Fruit fly (Drosophila melanogaster) whole organism, embryonic: ENCODE results near the gene Pp2A-29B.

Experiments
- Abd-B ChIP-seq: fragments of 200-800 bp; sonication (Bioruptor generic); optimal IDR thresholded peaks from 2 replicates; lab custom pipeline; 2018; ENCODE audit warnings: missing biosample characterization, mild to moderate bottlenecking, missing genetic modification characterization, moderate library complexity
- B-H1 ChIP-seq: fragments of 200-800 bp; sonication (Bioruptor generic); IDR thresholded peaks from 3 replicates; pipeline ENCODE4 v1.3.6; 2022; ENCODE audit warnings: missing biosample characterization, missing genetic modification characterization
- CG11723 ChIP-seq: fragments of 200-800 bp; sonication (Bioruptor generic); optimal IDR thresholded peaks from 2 replicates; lab custom pipeline; 2017; ENCODE audit warnings: missing biosample characterization, mild to moderate bottlenecking, missing genetic modification characterization
- CG12659 ChIP-seq: fragments of 200-800 bp; sonication (Bioruptor generic); optimal IDR thresholded peaks from 3 replicates; lab custom pipeline; 2017; ENCODE audit warnings: mild to moderate bottlenecking, missing biosample characterization, missing genetic modification reagents, missing genetic modification characterization
- CG17385 ChIP-seq: fragments of 200-800 bp; sonication (Bioruptor generic); optimal IDR thresholded peaks from 3 replicates; lab custom pipeline; 2018; ENCODE audit warnings: missing biosample characterization, mild to moderate bottlenecking, missing genetic modification characterization
- CG18599 ChIP-seq: fragments of 200-800 bp; sonication (Bioruptor generic); optimal IDR thresholded peaks from 3 replicates; lab custom pipeline; 2017; ENCODE audit warnings: missing biosample characterization, missing genetic modification characterization, mild to moderate bottlenecking, moderate library complexity, missing genetic modification reagents
- CG2875 ChIP-seq: fragments of 200-800 bp; sonication (Bioruptor generic); optimal IDR thresholded peaks from 2 replicates; lab custom pipeline; 2017; ENCODE audit warnings: missing biosample characterization, mild to moderate bottlenecking, missing genetic modification characterization, missing genetic modification reagents
- CG32532 ChIP-seq: fragments of 200-800 bp; sonication (Bioruptor generic); IDR thresholded peaks from 2 replicates; pipeline ENCODE4 v1.3.6; 2022; ENCODE audit warnings: missing biosample characterization, missing genetic modification characterization
- CG4424 ChIP-seq: fragments of 200-800 bp; sonication (Bioruptor generic); optimal IDR thresholded peaks from 3 replicates; lab custom pipeline; 2016; ENCODE audit warnings: missing biosample characterization, missing genetic modification characterization
- CG4707 ChIP-seq: fragments of 200-800 bp; sonication (Bioruptor generic); optimal IDR thresholded peaks from 2 replicates; lab custom pipeline; 2018; ENCODE audit warnings: missing biosample characterization, mild to moderate bottlenecking, missing genetic modification characterization, moderate library complexity
- CG4854 ChIP-seq: fragments of 200-800 bp; sonication (Bioruptor generic); optimal IDR thresholded peaks from 2 replicates; lab custom pipeline; 2016; ENCODE audit warnings: missing biosample characterization, missing genetic modification characterization, inconsistent platforms
- CG7928 ChIP-seq: fragments of 200-800 bp; sonication (Bioruptor generic); optimal IDR thresholded peaks from 2 replicates; lab custom pipeline; 2017; ENCODE audit warnings: missing biosample characterization, mild to moderate bottlenecking, missing genetic modification characterization
- CG8089 ChIP-seq: fragments of 200-800 bp; sonication (Bioruptor generic); optimal IDR thresholded peaks from 3 replicates; lab custom pipeline; 2016; ENCODE audit warnings: missing biosample characterization, missing genetic modification characterization
- CG8290 ChIP-seq, 3 experiments: fragments of 200-800 bp; sonication (Bioruptor generic); optimal IDR thresholded peaks; 2 replicates each; lab custom pipeline; 2016 to 2019; ENCODE audit warnings: missing biosample characterization in 3 of 3, missing genetic modification characterization in 3 of 3, mild to moderate bottlenecking in 2 of 3, moderate library complexity in 1 of 3
- CG8359 ChIP-seq: fragments of 200-800 bp; sonication (Bioruptor generic); optimal IDR thresholded peaks from 2 replicates; lab custom pipeline; 2017; ENCODE audit warnings: missing biosample characterization, mild to moderate bottlenecking, missing genetic modification characterization, borderline replicate concordance
- CG8478 ChIP-seq: fragments of >200 bp; optimal IDR thresholded peaks from 2 replicates; lab custom pipeline; 2018
- CG9727 ChIP-seq: fragments of 200-800 bp; sonication (Bioruptor generic); optimal IDR thresholded peaks from 3 replicates; lab custom pipeline; 2017; ENCODE audit warnings: missing biosample characterization, mild to moderate bottlenecking, missing genetic modification characterization
- E2f1 ChIP-seq: fragments of 200-800 bp; sonication (Bioruptor generic); IDR thresholded peaks from 2 replicates; pipeline ENCODE4 v1.3.6; 2022; ENCODE audit warnings: missing biosample characterization, missing genetic modification characterization
- Fer1 ChIP-seq: fragments of 200-800 bp; sonication (Bioruptor generic); optimal IDR thresholded peaks from 2 replicates; lab custom pipeline; 2017; ENCODE audit warnings: missing biosample characterization, mild to moderate bottlenecking, missing genetic modification characterization
- Gsc ChIP-seq: fragments of 200-800 bp; sonication (Bioruptor generic); IDR thresholded peaks from 2 replicates; pipeline ENCODE4 v1.3.6; 2022; ENCODE audit warnings: missing biosample characterization, missing genetic modification characterization
- HLHmδ ChIP-seq: fragments of 200-800 bp; sonication (Bioruptor generic); optimal IDR thresholded peaks from 2 replicates; lab custom pipeline; 2018; ENCODE audit warnings: missing biosample characterization, mild to moderate bottlenecking, missing genetic modification characterization, moderate library complexity
- Mrtf ChIP-seq: fragments of 200-800 bp; sonication (Bioruptor generic); IDR thresholded peaks from 3 replicates; pipeline ENCODE4 v1.3.6; 2022; ENCODE audit warnings: missing biosample characterization, missing genetic modification characterization
- NC2β ChIP-seq: fragments of 200-800 bp; sonication (Bioruptor generic); optimal IDR thresholded peaks from 2 replicates; lab custom pipeline; 2016; ENCODE audit warnings: missing biosample characterization, missing genetic modification characterization
- NFAT ChIP-seq: fragments of 200-800 bp; sonication (Bioruptor generic); IDR thresholded peaks from 2 replicates; pipeline ENCODE4 v1.3.6; 2022; ENCODE audit warnings: missing biosample characterization, missing genetic modification characterization
- Ravus ChIP-seq: fragments of 200-800 bp; sonication (Bioruptor generic); IDR thresholded peaks from 2 replicates; pipeline ENCODE4 v1.3.6; 2022; ENCODE audit warnings: missing biosample characterization, missing genetic modification characterization
- Sry-β ChIP-seq: fragments of 200-800 bp; sonication (Bioruptor generic); optimal IDR thresholded peaks from 2 replicates; lab custom pipeline; 2018; ENCODE audit warnings: missing biosample characterization, mild to moderate bottlenecking, missing genetic modification characterization, moderate library complexity
- ac ChIP-seq: fragments of 200-800 bp; sonication (Bioruptor generic); optimal IDR thresholded peaks from 3 replicates; lab custom pipeline; 2017; ENCODE audit warnings: missing biosample characterization, mild to moderate bottlenecking, missing genetic modification characterization
- ara ChIP-seq: fragments of 200-800 bp; sonication (Bioruptor generic); IDR thresholded peaks from 2 replicates; pipeline ENCODE4 v1.3.6; 2022; ENCODE audit warnings: missing biosample characterization, missing genetic modification characterization
- az2 ChIP-seq: fragments of 200-800 bp; sonication (Bioruptor generic); optimal IDR thresholded peaks from 3 replicates; lab custom pipeline; 2016; ENCODE audit warnings: missing biosample characterization, missing genetic modification characterization
- bbx ChIP-seq: fragments of 200-800 bp; sonication (Bioruptor generic); IDR thresholded peaks from 2 replicates; pipeline ENCODE4 v1.3.6; 2022; ENCODE audit warnings: missing biosample characterization, missing genetic modification characterization; ENCODE audit not compliant: partially characterized antibody
- chif ChIP-seq, 2 experiments: fragments of 200-800 bp; sonication (Bioruptor generic); optimal IDR thresholded peaks; 3 replicates each; lab custom pipeline; 2016; ENCODE audit warnings: missing biosample characterization in 2 of 2, missing genetic modification characterization in 2 of 2
- ci ChIP-seq: fragments of 200-800 bp; sonication (Bioruptor generic); IDR thresholded peaks from 3 replicates; pipeline ENCODE4 v1.3.6; 2022; ENCODE audit warnings: missing biosample characterization, missing genetic modification characterization
- dpn ChIP-seq, 2 experiments: fragments of 200-800 bp; sonication (Bioruptor generic); optimal IDR thresholded peaks; 3 replicates each; lab custom pipeline; 2016; ENCODE audit warnings: missing biosample characterization in 2 of 2, missing genetic modification characterization in 2 of 2
- esg ChIP-seq: fragments of 200-800 bp; sonication (Bioruptor generic); conservative IDR thresholded peaks from 2 replicates; pipeline ENCODE4 v1.3.6; 2022; ENCODE audit warnings: missing biosample characterization, missing genetic modification characterization
- gce ChIP-seq: fragments of 200-800 bp; sonication (Bioruptor generic); IDR thresholded peaks from 3 replicates; pipeline ENCODE4 v1.3.6; 2022; ENCODE audit warnings: missing biosample characterization, missing genetic modification characterization
- gem ChIP-seq: fragments of 200-800 bp; sonication (Bioruptor generic); optimal IDR thresholded peaks from 2 replicates; lab custom pipeline; 2019; ENCODE audit warnings: missing biosample characterization, mild to moderate bottlenecking, missing genetic modification characterization, moderate library complexity
- her ChIP-seq: fragments of 200-800 bp; sonication (Bioruptor generic); optimal IDR thresholded peaks from 2 replicates; lab custom pipeline; 2016; ENCODE audit warnings: missing biosample characterization, missing genetic modification characterization
- hth ChIP-seq: fragments of >200 bp; optimal IDR thresholded peaks from 2 replicates; lab custom pipeline; 2017; ENCODE audit warnings: inconsistent platforms
- ind ChIP-seq: fragments of 200-800 bp; sonication (Bioruptor generic); optimal IDR thresholded peaks from 3 replicates; lab custom pipeline; 2016; ENCODE audit warnings: missing biosample characterization, missing genetic modification characterization
- inv ChIP-seq: fragments of 200-800 bp; sonication (Bioruptor generic); IDR thresholded peaks from 2 replicates; pipeline ENCODE4 v1.3.6; 2022; ENCODE audit warnings: missing biosample characterization, missing genetic modification characterization; ENCODE audit not compliant: partially characterized antibody
- org-1 ChIP-seq: fragments of 200-800 bp; sonication (Bioruptor generic); optimal IDR thresholded peaks from 2 replicates; lab custom pipeline; 2017; ENCODE audit warnings: missing biosample characterization, missing genetic modification characterization
- pb ChIP-seq: fragments of 200-800 bp; sonication (Bioruptor generic); optimal IDR thresholded peaks from 3 replicates; lab custom pipeline; 2016; ENCODE audit warnings: missing biosample characterization, missing genetic modification characterization
- pnt ChIP-seq: fragments of 200-800 bp; sonication (Bioruptor generic); optimal IDR thresholded peaks from 3 replicates; lab custom pipeline; 2016; ENCODE audit warnings: missing biosample characterization, missing genetic modification characterization
- shn ChIP-seq: fragments of 200-800 bp; sonication (Bioruptor generic); optimal IDR thresholded peaks from 3 replicates; lab custom pipeline; 2016; ENCODE audit warnings: missing biosample characterization, missing genetic modification characterization
- slp2 ChIP-seq: fragments of 200-800 bp; sonication (Bioruptor generic); optimal IDR thresholded peaks from 2 replicates; lab custom pipeline; 2016; ENCODE audit warnings: missing biosample characterization, missing genetic modification characterization
- sob ChIP-seq: fragments of 200-800 bp; sonication (Bioruptor generic); IDR thresholded peaks from 2 replicates; pipeline ENCODE4 v1.3.6; 2022; ENCODE audit warnings: missing biosample characterization, missing genetic modification characterization
- tio ChIP-seq: fragments of 200-800 bp; sonication (Bioruptor generic); optimal IDR thresholded peaks from 2 replicates; lab custom pipeline; 2017; ENCODE audit warnings: missing biosample characterization, missing genetic modification characterization, inconsistent platforms
- vfl ChIP-seq: fragments of 200-800 bp; sonication (Bioruptor generic); optimal IDR thresholded peaks from 2 replicates; lab custom pipeline; 2016; ENCODE audit warnings: missing biosample characterization, missing genetic modification characterization
- zf30C ChIP-seq: fragments of 200-800 bp; sonication (Bioruptor generic); optimal IDR thresholded peaks from 3 replicates; lab custom pipeline; 2018; ENCODE audit warnings: missing biosample characterization, mild to moderate bottlenecking, missing genetic modification characterization

Gene Pp2A-29B

dm6 chr2L:8370364-8371326, 4.8 kb downstream of the Pp2A-29B start, which contains the start of gene CG17292 (continued):
- TF ChIP-seq pb (GFP tag; lab: Kevin White, UChicago) (no peak), CG2875 (GFP tag; lab: Kevin White, UChicago) (peak; percentile 43), CG8478 (lab: Kevin White, UChicago) (no peak), shn (GFP tag; lab: Kevin White, UChicago) (peak; percentile 46), CG9727 (GFP tag; lab: Kevin White, UChicago) (peak; percentile 45), dpn (GFP tag; optimal IDR thresholded peaks at IDR 0.05; lab: Kevin White, UChicago) (peak in 1 of 2 experiments; percentile 59), Fer1 (GFP tag; lab: Kevin White, UChicago) (peak; percentile 74), her (GFP tag; lab: Kevin White, UChicago) (peak; percentile 19), gem (tag; lab: Kevin White, UChicago) (peak; percentile 41), CG11723 (GFP tag; lab: Kevin White, UChicago) (peak; percentile 16), org-1 (peak; percentile 43), Gsc (GFP tag; lab: Robert Waterston, UW) (no peak), CG18599 (GFP tag; lab: Kevin White, UChicago) (peak; percentile 56), CG8359 (GFP tag; lab: Kevin White, UChicago) (no peak), CG8089 (GFP tag; lab: Kevin White, UChicago) (peak; percentile 33), NFAT (peak; percentile 74; the same call in 1 of the 2 replicates), HLHmδ (no peak), chif (GFP tag; optimal IDR thresholded peaks at IDR 0.05; lab: Kevin White, UChicago) (no peak), B-H1 (GFP tag; lab: Robert Waterston, UW) (no peak; the same call in 2 of the 3 replicates), ara (no peak), slp2 (GFP tag; lab: Kevin White, UChicago) (no peak), CG4854 (GFP tag; lab: Kevin White, UChicago) (peak; percentile 37), Ravus (no peak), Sry-β (GFP tag; lab: Kevin White, UChicago) (no peak), ac (GFP tag; lab: Kevin White, UChicago) (no peak), vfl (no peak), Abd-B (GFP tag; lab: Kevin White, UChicago) (no peak), tio (GFP tag; lab: Kevin White, UChicago) (no peak), sob (peak; percentile 86), CG8290 (GFP tag; optimal IDR thresholded peaks at IDR 0.05; lab: Kevin White, UChicago) (no peak), CG8290 (tag; optimal IDR thresholded peaks at IDR 0.05; lab: Kevin White, UChicago) (peak in 1 of 2 experiments; percentile 88), gce (peak; percentile 75; the same call in 1 of the 3 replicates), zf30C (GFP tag; lab: Kevin White, UChicago) (no peak), CG12659 (peak; percentile 85), Mrtf (GFP tag; lab: Robert Waterston, UW) (no peak; the same call in 2 of the 3 replicates), hth (lab: Kevin White, UChicago) (no peak), CG7928 (GFP tag; lab: Kevin White, UChicago) (peak; percentile 28), CG17385 (peak; percentile 62), bbx (GFP tag; lab: Robert Waterston, UW) (peak; percentile 95), CG4424 (GFP tag; lab: Kevin White, UChicago) (no peak), CG4707 (GFP tag; lab: Kevin White, UChicago) (no peak), az2 (GFP tag; lab: Kevin White, UChicago) (no peak), pnt (no peak), inv (GFP tag; lab: Robert Waterston, UW) (peak; percentile 85), NC2β (peak; percentile 32), CG32532 (GFP tag; lab: Robert Waterston, UW) (peak; percentile 72), ci (GFP tag; lab: Robert Waterston, UW) (peak; percentile 84), E2f1 (GFP tag; lab: Robert Waterston, UW) (peak; percentile 41; the same call in 1 of the 2 replicates), ind (GFP tag; lab: Kevin White, UChicago) (no peak), esg (no peak)
